Worm (Caenorhabditis elegans) whole organism, late embryonic: ENCODE results near the gene kel-1.

Experiments
- C38D4.7 ChIP-seq: fragments of 200-800 bp; sonication (Bioruptor generic); optimal IDR thresholded peaks from 2 replicates; lab custom pipeline; 2018; ENCODE audit warnings: mild to moderate bottlenecking, missing genetic modification characterization, moderate library complexity, missing compliant biosample characterization
- F13H6.1 ChIP-seq: sonication (generic microtip); optimal IDR thresholded peaks from 2 replicates; lab custom pipeline; 2016; ENCODE audit warnings: missing genetic modification characterization, missing compliant biosample characterization
- K02D7.2 ChIP-seq: sonication (generic microtip); optimal IDR thresholded peaks from 2 replicates; lab custom pipeline; 2017; ENCODE audit warnings: mild to moderate bottlenecking, missing genetic modification characterization, missing compliant biosample characterization
- K09A11.1 ChIP-seq: sonication (generic microtip); optimal IDR thresholded peaks from 2 replicates; lab custom pipeline; 2017; ENCODE audit warnings: antibody characterized with exemption, mild to moderate bottlenecking, missing genetic modification characterization, missing compliant biosample characterization; ENCODE audit not compliant: insufficient read depth
- ahr-1 ChIP-seq: sonication (generic microtip); optimal IDR thresholded peaks from 2 replicates; lab custom pipeline; 2016; ENCODE audit warnings: missing genetic modification characterization, missing compliant biosample characterization
- ceh-31 ChIP-seq: sonication (generic microtip); optimal IDR thresholded peaks from 2 replicates; lab custom pipeline; 2016; ENCODE audit warnings: missing genetic modification characterization, missing compliant biosample characterization
- ceh-34 ChIP-seq: sonication (generic microtip); optimal IDR thresholded peaks from 2 replicates; lab custom pipeline; 2016; ENCODE audit warnings: mild to moderate bottlenecking, missing genetic modification characterization, missing compliant biosample characterization
- ceh-48 ChIP-seq: sonication (generic microtip); optimal IDR thresholded peaks from 2 replicates; lab custom pipeline; 2016; ENCODE audit warnings: missing genetic modification characterization, inconsistent platforms, missing compliant biosample characterization
- ceh-9 ChIP-seq: sonication (generic microtip); optimal IDR thresholded peaks from 2 replicates; lab custom pipeline; 2016; ENCODE audit warnings: mild to moderate bottlenecking, missing genetic modification characterization, inconsistent platforms, missing compliant biosample characterization
- elt-2 ChIP-seq: sonication (generic microtip); optimal IDR thresholded peaks from 2 replicates; lab custom pipeline; 2016; ENCODE audit warnings: missing genetic modification reagents, missing genetic modification characterization, missing compliant biosample characterization
- fax-1 ChIP-seq: sonication (generic microtip); optimal IDR thresholded peaks from 2 replicates; lab custom pipeline; 2016; ENCODE audit warnings: missing genotype, missing genetic modification characterization, missing compliant biosample characterization
- fkh-10 ChIP-seq: fragments of 150-350 bp; optimal IDR thresholded peaks from 2 replicates; lab custom pipeline; 2014; ENCODE audit warnings: missing biosample characterization, missing genetic modification reagents, missing genetic modification characterization
- gmeb-2 ChIP-seq: sonication (generic microtip); optimal IDR thresholded peaks from 2 replicates; lab custom pipeline; 2016; ENCODE audit warnings: missing genetic modification characterization, inconsistent platforms, missing compliant biosample characterization
- hlh-13 ChIP-seq: fragments of 200-800 bp; sonication (Bioruptor generic); optimal IDR thresholded peaks from 2 replicates; lab custom pipeline; 2018; ENCODE audit warnings: mild to moderate bottlenecking, missing genetic modification characterization, missing compliant biosample characterization
- hlh-15 ChIP-seq: sonication (generic microtip); optimal IDR thresholded peaks from 2 replicates; lab custom pipeline; 2016; ENCODE audit warnings: missing genetic modification characterization, missing compliant biosample characterization
- hlh-30 ChIP-seq: sonication (generic microtip); optimal IDR thresholded peaks from 2 replicates; lab custom pipeline; 2017; ENCODE audit warnings: antibody characterized with exemption, missing genetic modification characterization, missing compliant biosample characterization; ENCODE audit not compliant: insufficient read depth
- hlh-6 ChIP-seq: sonication (generic microtip); optimal IDR thresholded peaks from 2 replicates; lab custom pipeline; 2016; ENCODE audit warnings: missing genotype, missing genetic modification characterization, missing compliant biosample characterization
- lim-6 ChIP-seq: sonication (generic microtip); optimal IDR thresholded peaks from 2 replicates; lab custom pipeline; 2016; ENCODE audit warnings: missing genetic modification characterization, missing compliant biosample characterization
- lin-11 ChIP-seq: fragments of 200-800 bp; sonication (Bioruptor generic); optimal IDR thresholded peaks from 2 replicates; lab custom pipeline; 2018; ENCODE audit warnings: mild to moderate bottlenecking, missing genetic modification characterization, missing compliant biosample characterization
- madf-2 ChIP-seq: sonication (generic microtip); optimal IDR thresholded peaks from 2 replicates; lab custom pipeline; 2017; ENCODE audit warnings: missing genetic modification characterization, missing compliant biosample characterization
- mec-3 ChIP-seq: sonication (generic microtip); optimal IDR thresholded peaks from 2 replicates; lab custom pipeline; 2016; ENCODE audit warnings: borderline replicate concordance, missing genetic modification characterization, missing compliant biosample characterization
- nfya-1 ChIP-seq: sonication (generic microtip); optimal IDR thresholded peaks from 2 replicates; lab custom pipeline; 2017; ENCODE audit warnings: missing genetic modification characterization, mild to moderate bottlenecking, missing compliant biosample characterization, antibody characterized with exemption, moderate library complexity
- odd-2 ChIP-seq: sonication (generic microtip); optimal IDR thresholded peaks from 2 replicates; lab custom pipeline; 2017; ENCODE audit warnings: antibody characterized with exemption, mild to moderate bottlenecking, missing genetic modification characterization, missing compliant biosample characterization
- pat-9 ChIP-seq: fragments of 200-800 bp; sonication (Bioruptor generic); optimal IDR thresholded peaks from 2 replicates; lab custom pipeline; 2018; ENCODE audit warnings: mild to moderate bottlenecking, missing genetic modification characterization, moderate library complexity, missing compliant biosample characterization
- pqm-1 ChIP-seq: sonication (generic microtip); optimal IDR thresholded peaks from 2 replicates; lab custom pipeline; 2016; ENCODE audit warnings: missing genetic modification characterization, missing compliant biosample characterization
- pros-1 ChIP-seq: fragments of 150-350 bp; optimal IDR thresholded peaks from 2 replicates; lab custom pipeline; 2014; ENCODE audit warnings: missing biosample characterization, missing genetic modification reagents, missing genetic modification characterization
- ref-2 ChIP-seq: sonication (generic microtip); optimal IDR thresholded peaks from 2 replicates; lab custom pipeline; 2016; ENCODE audit warnings: missing genetic modification characterization, missing compliant biosample characterization
- sox-2 ChIP-seq: fragments of 200-800 bp; sonication (Bioruptor generic); IDR thresholded peaks from 2 replicates; pipeline ENCODE4 v1.3.6; 2022; ENCODE audit warnings: missing genetic modification reagents, missing genetic modification characterization, missing compliant biosample characterization
- syd-9 ChIP-seq: sonication (generic microtip); optimal IDR thresholded peaks from 2 replicates; lab custom pipeline; 2016; ENCODE audit warnings: mild to moderate bottlenecking, missing genetic modification characterization, moderate library complexity, missing compliant biosample characterization
- tbx-7 ChIP-seq: sonication (generic microtip); optimal IDR thresholded peaks from 2 replicates; lab custom pipeline; 2016; ENCODE audit warnings: missing genotype, missing genetic modification characterization, missing compliant biosample characterization
- unc-3 ChIP-seq, 2 experiments: fragments of 200-800 bp in 1 of 2; sonication (Bioruptor generic) in 1 of 2; sonication (generic microtip) in 1 of 2; conservative IDR thresholded peaks in 1 of 2; optimal IDR thresholded peaks in 1 of 2; 2 replicates each; pipeline versions ENCODE4 v1.3.6 to Lab custom; 2016 to 2022; ENCODE audit warnings: missing compliant biosample characterization in 2 of 2, missing genetic modification characterization in 2 of 2, missing genetic modification reagents in 1 of 2
- unc-42 ChIP-seq: sonication (generic microtip); optimal IDR thresholded peaks from 2 replicates; lab custom pipeline; 2016; ENCODE audit warnings: missing genotype, missing genetic modification characterization, missing compliant biosample characterization
- unc-55 ChIP-seq: sonication (generic microtip); optimal IDR thresholded peaks from 2 replicates; lab custom pipeline; 2017; ENCODE audit warnings: missing biosample characterization, missing genetic modification reagents, missing genetic modification characterization
- unc-86 ChIP-seq: sonication (generic microtip); optimal IDR thresholded peaks from 2 replicates; lab custom pipeline; 2016; ENCODE audit warnings: missing genetic modification characterization, missing compliant biosample characterization
- zip-5 ChIP-seq: sonication (generic microtip); optimal IDR thresholded peaks from 2 replicates; lab custom pipeline; 2016; ENCODE audit warnings: missing genetic modification characterization, missing compliant biosample characterization

Gene kel-1

DNA sequence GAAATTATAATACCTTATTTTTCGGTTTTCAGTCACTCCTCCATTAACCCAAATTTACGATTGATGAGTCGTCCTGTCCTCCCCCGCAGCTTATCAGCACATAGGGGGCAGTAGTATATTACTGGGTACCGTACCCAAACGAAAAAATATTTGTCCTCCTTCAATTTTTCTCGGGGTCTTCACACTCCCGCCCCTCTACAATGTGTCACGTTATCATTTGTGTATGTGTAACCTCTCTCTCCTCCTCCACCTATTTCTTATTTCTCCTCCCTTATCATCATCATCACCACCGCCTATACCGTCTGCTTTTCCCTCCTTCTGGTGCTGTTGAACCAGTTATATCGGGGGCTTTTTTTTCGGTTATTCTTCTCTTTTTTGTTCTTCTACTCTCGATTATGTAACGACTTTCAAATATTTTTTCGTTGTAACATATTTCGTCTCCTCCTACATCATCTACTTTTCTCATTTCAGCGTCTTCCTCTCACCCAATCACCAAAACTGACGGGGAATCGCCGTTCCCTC is 42.4 kb upstream of the kel-1 start, which contains the start of gene ghi-1:
TSS of gene ghi-1 (plus strand) at position 472 of the 522 bp plus-strand sequence.
- TF ChIP-seq ceh-34 (tag; lab: Kevin White, UChicago) (no peak), fkh-10 (GFP tag; lab: Kevin White, UChicago) (no peak), elt-2 (tag; lab: Kevin White, UChicago) (peak; percentile 9), ceh-48 (tag; lab: Kevin White, UChicago) (no peak)
- TF ChIP-seq, all 69 proteins: peak for 1

DNA sequence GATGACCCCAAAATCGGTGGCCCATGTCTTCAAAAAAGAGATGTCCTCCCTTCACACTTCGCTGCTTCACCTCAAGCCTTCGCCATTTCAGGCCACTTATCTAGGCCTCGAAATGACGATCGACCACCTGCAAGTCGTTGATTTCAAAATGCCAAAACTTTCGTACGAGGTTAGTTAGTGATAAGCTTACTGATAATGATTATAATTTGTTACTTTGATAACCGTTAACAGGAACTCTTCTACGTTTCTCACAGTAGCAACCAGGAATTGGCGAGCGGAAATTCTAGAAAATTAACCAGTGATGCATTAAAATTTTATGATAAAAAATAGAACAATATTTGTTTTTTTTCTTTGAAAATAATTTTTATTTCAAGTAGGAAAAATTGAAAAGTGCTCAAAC is 41.9 kb upstream of the kel-1 start:
- TF ChIP-seq ceh-9 (tag; lab: Kevin White, UChicago) (no peak), fax-1 (tag; lab: Kevin White, UChicago) (no peak), C38D4.7 (GFP tag; lab: Kevin White, UChicago) (no peak), lim-6 (tag; lab: Kevin White, UChicago) (no peak), K09A11.1 (no peak), fkh-10 (GFP tag; lab: Kevin White, UChicago) (no peak), lin-11 (tag; lab: Kevin White, UChicago) (no peak), tbx-7 (tag; lab: Kevin White, UChicago) (no peak), madf-2 (tag; lab: Kevin White, UChicago) (no peak), syd-9 (tag; lab: Kevin White, UChicago) (no peak), zip-5 (tag; lab: Kevin White, UChicago) (no peak)

DNA sequence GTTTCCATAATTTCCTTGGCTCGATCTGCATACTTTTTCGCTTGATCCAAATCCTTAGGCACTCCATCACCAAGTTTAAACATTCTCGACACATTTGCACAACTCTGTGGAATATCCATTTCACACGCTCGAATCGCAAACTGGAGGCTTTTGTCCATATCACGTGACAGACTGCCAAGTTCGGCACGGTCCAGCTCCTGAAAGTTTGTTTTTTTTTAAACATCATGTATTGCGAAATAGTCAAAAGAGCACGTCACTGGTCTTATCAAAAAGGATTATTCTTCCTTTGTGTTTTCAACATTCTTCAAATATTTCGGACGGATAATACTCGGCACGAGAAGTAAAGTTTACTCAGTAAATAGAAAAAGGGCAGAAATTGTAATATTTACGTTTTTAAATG is 39.5 kb upstream of the kel-1 start:
- TF ChIP-seq hlh-30 (tag; lab: Kevin White, UChicago) (peak; percentile 49), pat-9 (tag; lab: Kevin White, UChicago) (no peak), gmeb-2 (tag; lab: Kevin White, UChicago) (no peak), K02D7.2 (tag; lab: Kevin White, UChicago) (no peak), hlh-6 (tag; lab: Kevin White, UChicago) (no peak)
- TF ChIP-seq, all 69 proteins: peak for 1

DNA sequence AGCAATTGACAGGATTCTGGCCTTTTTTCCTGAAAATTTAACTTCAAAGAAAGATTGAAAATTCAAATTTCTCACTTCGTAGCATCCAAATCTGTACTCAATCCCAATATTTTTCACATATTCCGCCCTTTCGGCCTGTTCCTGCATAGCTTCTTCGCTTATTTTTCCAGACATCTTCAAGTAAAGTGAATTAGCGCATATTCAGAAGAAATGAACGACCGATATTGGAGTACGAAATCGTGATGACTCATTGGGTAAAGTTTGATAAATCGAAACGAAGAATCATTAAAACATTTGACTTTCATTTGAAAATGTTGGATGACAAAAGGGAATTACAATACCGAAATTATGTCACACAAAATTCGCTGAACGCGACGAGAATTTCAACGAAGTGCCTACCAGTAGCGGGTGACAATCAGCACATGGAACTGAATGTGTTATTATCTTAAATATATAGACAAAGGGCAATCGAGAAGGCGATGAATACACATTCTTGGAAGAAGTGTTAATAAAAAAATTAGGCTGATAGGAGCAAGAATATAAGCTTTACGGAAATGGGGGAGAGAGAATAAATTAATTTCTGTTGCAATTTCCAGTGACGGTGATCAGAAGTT is 37.7 kb upstream of the kel-1 start, which contains the start of gene coa-7:
TSS of gene coa-7 (minus strand) at position 174 of the 614 bp plus-strand sequence.
- TF ChIP-seq pqm-1 (tag; lab: Kevin White, UChicago) = no peak
- TF ChIP-seq mec-3 (tag; lab: Kevin White, UChicago) = no peak
- TF ChIP-seq, all 69 proteins: peak for 0

DNA sequence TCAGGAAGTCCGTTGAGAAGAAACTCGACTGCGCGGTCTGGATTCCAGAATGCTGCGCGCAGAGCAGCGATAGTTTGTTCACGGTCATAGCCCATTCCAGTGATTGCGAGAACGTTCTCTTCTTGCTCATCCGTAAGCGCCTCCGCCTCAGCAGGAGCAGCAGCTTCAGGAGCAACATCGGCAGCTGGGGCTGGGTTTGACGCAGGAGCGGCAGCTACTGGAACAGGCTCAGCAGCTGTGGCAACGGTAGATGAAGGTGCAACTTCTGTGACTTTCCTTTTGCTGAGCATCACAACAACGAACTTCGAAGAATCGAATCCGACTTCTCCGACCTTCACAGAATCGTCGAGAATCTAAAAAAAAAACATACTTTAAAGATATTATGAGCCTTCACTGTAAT is 36.6 kb upstream of the kel-1 start:
- TF ChIP-seq syd-9 (tag; lab: Kevin White, UChicago) (no peak), odd-2 (tag; lab: Kevin White, UChicago) (no peak)

DNA sequence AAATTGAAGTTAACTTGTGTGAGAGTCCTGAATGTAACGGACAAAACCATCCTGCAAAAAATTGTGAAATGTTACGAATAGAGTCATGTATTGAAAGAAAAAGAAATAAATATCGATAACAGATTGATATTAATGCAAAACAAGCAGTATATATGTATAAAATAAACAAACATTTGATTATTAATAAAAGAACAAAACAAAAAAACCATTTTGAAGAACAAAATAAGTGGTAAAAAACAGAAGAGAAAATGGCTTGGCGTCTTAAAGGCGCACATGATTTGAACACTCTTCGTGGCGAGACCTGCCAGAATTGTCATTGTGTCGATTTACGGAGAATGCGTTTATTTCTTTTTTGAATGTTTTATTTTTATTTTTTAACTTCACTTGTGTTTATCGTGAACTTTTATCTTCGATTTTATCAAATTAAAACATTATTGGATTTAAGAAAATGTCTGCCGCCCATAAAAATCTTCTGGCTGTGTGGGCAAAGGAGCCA is 36.0 kb upstream of the kel-1 start, which contains the start of the genes rad-23 and rpn-12:
TSS of gene rad-23 (minus strand) at position 51 of the 496 bp plus-strand sequence.
TSS of gene rpn-12 (plus strand) at position 446 of the 496 bp plus-strand sequence.
- no peak for TF ChIP-seq unc-3 (GFP tag; conservative IDR thresholded peaks at IDR 0.05; lab: Robert Waterston, UW)
- no peak for TF ChIP-seq unc-3 (tag; optimal IDR thresholded peaks at IDR 0.05; lab: Kevin White, UChicago)
- peak; percentile 29 for TF ChIP-seq ceh-31 (tag; lab: Kevin White, UChicago)
- no peak for TF ChIP-seq ahr-1 (tag; lab: Kevin White, UChicago)
- TF ChIP-seq pros-1 = no peak
- peak; percentile 29 for TF ChIP-seq nfya-1 (tag; lab: Kevin White, UChicago)
- no peak for TF ChIP-seq mec-3 (tag; lab: Kevin White, UChicago)
- TF ChIP-seq hlh-15 (tag; lab: Kevin White, UChicago) = no peak
- TF ChIP-seq ceh-9 (tag; lab: Kevin White, UChicago) = no peak
- no peak for TF ChIP-seq F13H6.1 (tag; lab: Kevin White, UChicago)
- peak; percentile 0 for TF ChIP-seq hlh-30 (tag; lab: Kevin White, UChicago)
- no peak for TF ChIP-seq sox-2 (GFP tag; lab: Robert Waterston, UW)
- TF ChIP-seq C38D4.7 (GFP tag; lab: Kevin White, UChicago) = no peak
- no peak for TF ChIP-seq ref-2 (tag; lab: Kevin White, UChicago)
- TF ChIP-seq hlh-13 (GFP tag; lab: Kevin White, UChicago) = no peak
- TF ChIP-seq unc-86 = no peak
- no peak for TF ChIP-seq unc-55 (GFP tag; lab: Kevin White, UChicago)
- peak; percentile 47 for TF ChIP-seq unc-42 (tag; lab: Kevin White, UChicago)
